Worm (Caenorhabditis elegans) whole organism, L2 larva: ENCODE measurements around the gene vha-7.

ENCODE experiments used
- aly-2 ChIP-seq: fragments of 150-350 bp; optimal IDR thresholded peaks from 2 replicates; lab custom pipeline; 2014; ENCODE audit warnings: missing biosample characterization, missing genetic modification characterization
- egl-27 ChIP-seq: sonication (generic microtip); optimal IDR thresholded peaks from 3 replicates; lab custom pipeline; 2017; ENCODE audit warnings: missing biosample characterization, missing genetic modification reagents, missing genetic modification characterization
- fos-1 ChIP-seq: fragments of 150-350 bp; optimal IDR thresholded peaks from 2 replicates; lab custom pipeline; 2014; ENCODE audit warnings: missing biosample characterization, missing genetic modification characterization
- lin-13 ChIP-seq: fragments of 150-350 bp; optimal IDR thresholded peaks from 2 replicates; lab custom pipeline; 2014; ENCODE audit warnings: missing biosample characterization, missing genetic modification reagents, missing genetic modification characterization
- nhr-25 ChIP-seq: fragments of 150-350 bp; sonication (generic microtip); optimal IDR thresholded peaks from 3 replicates; lab custom pipeline; 2014; ENCODE audit warnings: missing biosample characterization, missing genetic modification characterization
- nhr-77 ChIP-seq: fragments of 150-350 bp; optimal IDR thresholded peaks from 2 replicates; lab custom pipeline; 2014; ENCODE audit warnings: missing biosample characterization, missing genetic modification characterization
- peb-1 ChIP-seq: fragments of 150-350 bp; optimal IDR thresholded peaks from 2 replicates; lab custom pipeline; 2014; ENCODE audit warnings: missing biosample characterization, missing genetic modification characterization
- sma-9 ChIP-seq, 2 experiments: fragments of 150-350 bp in 1 of 2; sonication (generic microtip) in 1 of 2; optimal IDR thresholded peaks; 2 replicates each; lab custom pipeline; 2014 to 2016; ENCODE audit warnings: missing genetic modification characterization in 2 of 2, mild to moderate bottlenecking in 1 of 2, missing biosample characterization in 1 of 2, missing compliant biosample characterization in 1 of 2, missing genetic modification reagents in 1 of 2, moderate library complexity in 1 of 2
- snpc-4 ChIP-seq: fragments of 150-350 bp; optimal IDR thresholded peaks from 2 replicates; lab custom pipeline; 2014; ENCODE audit warnings: missing biosample characterization, missing genetic modification characterization
- unc-55 ChIP-seq: fragments of 150-350 bp; sonication (generic microtip); optimal IDR thresholded peaks from 3 replicates; lab custom pipeline; 2014; ENCODE audit warnings: missing biosample characterization, missing genetic modification reagents, missing genetic modification characterization
- unc-62 ChIP-seq: fragments of 150-350 bp; optimal IDR thresholded peaks from 2 replicates; lab custom pipeline; 2014; ENCODE audit warnings: missing biosample characterization, missing genetic modification reagents, missing genetic modification characterization
- ztf-11 ChIP-seq: sonication (generic microtip); optimal IDR thresholded peaks from 2 replicates; lab custom pipeline; 2017; ENCODE audit warnings: missing biosample characterization, missing genetic modification characterization

- no peak for TF ChIP-seq egl-27 (tag; lab: Kevin White, UChicago)
- no peak for TF ChIP-seq sma-9 (GFP tag; optimal IDR thresholded peaks at IDR 0.05; lab: Kevin White, UChicago)
- TF ChIP-seq sma-9 (tag; optimal IDR thresholded peaks at IDR 0.05; lab: Kevin White, UChicago), result no peak
- peak; percentile 29 for TF ChIP-seq fos-1 (tag; lab: Kevin White, UChicago)
- peak; percentile 46 for TF ChIP-seq unc-55 (GFP tag; lab: Kevin White, UChicago)
- TF ChIP-seq ztf-11 (tag; lab: Kevin White, UChicago), result no peak
- no peak for TF ChIP-seq unc-62 (GFP tag; lab: Kevin White, UChicago)
- no peak for TF ChIP-seq nhr-77 (tag; lab: Kevin White, UChicago)
- no peak for TF ChIP-seq nhr-25 (tag; lab: Kevin White, UChicago)
- TF ChIP-seq lin-13, result no peak
- TF ChIP-seq snpc-4 (tag; lab: Kevin White, UChicago), result no peak
- TF ChIP-seq peb-1 (tag; lab: Kevin White, UChicago), result no peak
- no peak for TF ChIP-seq aly-2 (tag; lab: Kevin White, UChicago)
Measured at ce11 chrIV:12605401-12605800, 34.9 kb upstream of the vha-7 start, which contains the start of gene Y55D9A.2.
